Fruit fly (Drosophila melanogaster) whole organism, embryonic: Measurements from ENCODE around the gene Gcna.

Experiments used
- Blimp-1 ChIP-seq: fragments of 200-800 bp; sonication (Bioruptor generic); optimal IDR thresholded peaks from 3 replicates; lab custom pipeline; 2018; ENCODE audit warnings: missing biosample characterization, missing genetic modification characterization, mild to moderate bottlenecking, moderate library complexity, missing genetic modification reagents
- C15 ChIP-seq: fragments of 200-800 bp; sonication (Bioruptor generic); IDR thresholded peaks from 3 replicates; pipeline ENCODE4 v1.3.6; 2022; ENCODE audit warnings: missing biosample characterization, missing genetic modification characterization
- CG10431 ChIP-seq: fragments of 200-800 bp; sonication (Bioruptor generic); optimal IDR thresholded peaks from 3 replicates; lab custom pipeline; 2018; ENCODE audit warnings: missing biosample characterization, mild to moderate bottlenecking, missing genetic modification characterization
- CG11723 ChIP-seq: fragments of 200-800 bp; sonication (Bioruptor generic); optimal IDR thresholded peaks from 2 replicates; lab custom pipeline; 2017; ENCODE audit warnings: missing biosample characterization, mild to moderate bottlenecking, missing genetic modification characterization
- CG1233 ChIP-seq: fragments of 200-800 bp; sonication (Bioruptor generic); optimal IDR thresholded peaks from 4 replicates; lab custom pipeline; 2018; ENCODE audit warnings: missing biosample characterization, mild to moderate bottlenecking, missing genetic modification characterization
- CG12769 ChIP-seq: fragments of 200-800 bp; sonication (Bioruptor generic); optimal IDR thresholded peaks from 2 replicates; lab custom pipeline; 2019; ENCODE audit warnings: missing biosample characterization, mild to moderate bottlenecking, missing genetic modification characterization, moderate library complexity
- CG13123 ChIP-seq: fragments of 200-800 bp; sonication (Bioruptor generic); optimal IDR thresholded peaks from 2 replicates; lab custom pipeline; 2016; ENCODE audit warnings: missing biosample characterization, missing genetic modification characterization
- CG1647 ChIP-seq: fragments of 200-800 bp; sonication (Bioruptor generic); optimal IDR thresholded peaks from 3 replicates; lab custom pipeline; 2016; ENCODE audit warnings: missing biosample characterization, missing genetic modification characterization
- CG16863 ChIP-seq: fragments of 200-800 bp; sonication (Bioruptor generic); optimal IDR thresholded peaks from 3 replicates; lab custom pipeline; 2016; ENCODE audit warnings: missing biosample characterization, missing genetic modification characterization
- CG17186 ChIP-seq: fragments of 200-800 bp; sonication (Bioruptor generic); optimal IDR thresholded peaks from 3 replicates; lab custom pipeline; 2017; ENCODE audit warnings: missing biosample characterization, missing genetic modification reagents, missing genetic modification characterization
- CG17568 ChIP-seq: fragments of 200-800 bp; sonication (Bioruptor generic); optimal IDR thresholded peaks from 2 replicates; lab custom pipeline; 2018; ENCODE audit warnings: missing biosample characterization, mild to moderate bottlenecking, missing genetic modification characterization, moderate library complexity
- CG17912 ChIP-seq: fragments of 200-800 bp; sonication (Bioruptor generic); optimal IDR thresholded peaks from 2 replicates; lab custom pipeline; 2018; ENCODE audit warnings: missing biosample characterization, mild to moderate bottlenecking, missing genetic modification characterization
- CG1792 ChIP-seq: fragments of 200-800 bp; sonication (Bioruptor generic); optimal IDR thresholded peaks from 2 replicates; lab custom pipeline; 2016; ENCODE audit warnings: missing biosample characterization, missing genetic modification characterization
- CG18619 ChIP-seq: fragments of 200-800 bp; sonication (Bioruptor generic); optimal IDR thresholded peaks from 3 replicates; lab custom pipeline; 2017; ENCODE audit warnings: missing biosample characterization, mild to moderate bottlenecking, missing genetic modification characterization
- CG18764 ChIP-seq: fragments of 200-800 bp; sonication (Bioruptor generic); optimal IDR thresholded peaks from 3 replicates; lab custom pipeline; 2016; ENCODE audit warnings: missing biosample characterization, missing genetic modification characterization
- CG2875 ChIP-seq: fragments of 200-800 bp; sonication (Bioruptor generic); optimal IDR thresholded peaks from 2 replicates; lab custom pipeline; 2017; ENCODE audit warnings: missing biosample characterization, mild to moderate bottlenecking, missing genetic modification characterization, missing genetic modification reagents
- CG30431 ChIP-seq: fragments of 200-800 bp; sonication (Bioruptor generic); optimal IDR thresholded peaks from 2 replicates; lab custom pipeline; 2017; ENCODE audit warnings: missing biosample characterization, missing genetic modification characterization
- CG32532 ChIP-seq: fragments of 200-800 bp; sonication (Bioruptor generic); IDR thresholded peaks from 2 replicates; pipeline ENCODE4 v1.3.6; 2022; ENCODE audit warnings: missing biosample characterization, missing genetic modification characterization
- CG4328 ChIP-seq: fragments of 200-800 bp; sonication (Bioruptor generic); optimal IDR thresholded peaks from 3 replicates; lab custom pipeline; 2017; ENCODE audit warnings: missing biosample characterization, missing genetic modification reagents, missing genetic modification characterization
- CG4360 ChIP-seq: fragments of 200-800 bp; sonication (Bioruptor generic); IDR thresholded peaks from 2 replicates; pipeline ENCODE4 v1.3.6; 2022; ENCODE audit warnings: missing biosample characterization, missing genetic modification characterization
- CG6813 ChIP-seq: fragments of 200-800 bp; sonication (Bioruptor generic); optimal IDR thresholded peaks from 2 replicates; lab custom pipeline; 2017; ENCODE audit warnings: missing biosample characterization, missing genetic modification characterization, mild to moderate bottlenecking, moderate library complexity, missing genetic modification reagents
- CG7928 ChIP-seq: fragments of 200-800 bp; sonication (Bioruptor generic); optimal IDR thresholded peaks from 2 replicates; lab custom pipeline; 2017; ENCODE audit warnings: missing biosample characterization, mild to moderate bottlenecking, missing genetic modification characterization
- Camta ChIP-seq: fragments of 200-800 bp; sonication (Bioruptor generic); optimal IDR thresholded peaks from 2 replicates; lab custom pipeline; 2016; ENCODE audit warnings: missing biosample characterization, missing genetic modification characterization
- E2f2 ChIP-seq: fragments of 200-800 bp; sonication (Bioruptor generic); IDR thresholded peaks from 2 replicates; pipeline ENCODE4 v1.3.6; 2022; ENCODE audit warnings: missing biosample characterization, missing genetic modification characterization
- ERR ChIP-seq: fragments of 200-800 bp; sonication (Bioruptor generic); optimal IDR thresholded peaks from 2 replicates; lab custom pipeline; 2016; ENCODE audit warnings: missing biosample characterization, missing genetic modification characterization
- HHEX ChIP-seq: fragments of 200-800 bp; sonication (Bioruptor generic); optimal IDR thresholded peaks from 3 replicates; lab custom pipeline; 2017; ENCODE audit warnings: missing biosample characterization, mild to moderate bottlenecking, missing genetic modification characterization, missing genetic modification reagents
- Hey ChIP-seq: fragments of 200-800 bp; sonication (Bioruptor generic); optimal IDR thresholded peaks from 3 replicates; lab custom pipeline; 2018; ENCODE audit warnings: missing biosample characterization, mild to moderate bottlenecking, missing genetic modification characterization
- HmgZ ChIP-seq: fragments of 200-800 bp; sonication (Bioruptor generic); optimal IDR thresholded peaks from 2 replicates; lab custom pipeline; 2018; ENCODE audit warnings: missing biosample characterization, mild to moderate bottlenecking, missing genetic modification characterization
- Hr78 ChIP-seq, 2 experiments: fragments of 200-800 bp in 1 of 2; fragments of >200 bp in 1 of 2; sonication (Bioruptor generic) in 1 of 2; optimal IDR thresholded peaks; 2 replicates each; lab custom pipeline; 2017 to 2019; ENCODE audit warnings: missing biosample characterization in 2 of 2, missing genetic modification characterization in 2 of 2, mild to moderate bottlenecking in 1 of 2, moderate library complexity in 1 of 2
- PHDP ChIP-seq: fragments of 200-800 bp; sonication (Bioruptor generic); optimal IDR thresholded peaks from 3 replicates; lab custom pipeline; 2018; ENCODE audit warnings: missing biosample characterization, mild to moderate bottlenecking, missing genetic modification characterization, moderate library complexity
- Ptx1 ChIP-seq: fragments of 200-800 bp; sonication (Bioruptor generic); IDR thresholded peaks from 2 replicates; pipeline ENCODE4 v1.3.6; 2022; ENCODE audit warnings: missing biosample characterization, missing genetic modification characterization
- Sin3A ChIP-seq: fragments of >200 bp; optimal IDR thresholded peaks from 2 replicates; lab custom pipeline; 2018
- Sry-δ ChIP-seq: fragments of 200-800 bp; sonication (Bioruptor generic); optimal IDR thresholded peaks from 2 replicates; lab custom pipeline; 2016; ENCODE audit warnings: missing biosample characterization, missing genetic modification characterization
- YL-1 ChIP-seq: fragments of 200-800 bp; sonication (Bioruptor generic); optimal IDR thresholded peaks from 3 replicates; lab custom pipeline; 2017; ENCODE audit warnings: missing biosample characterization, mild to moderate bottlenecking, missing genetic modification characterization
- al ChIP-seq: fragments of 200-800 bp; sonication (Bioruptor generic); IDR thresholded peaks from 2 replicates; pipeline ENCODE4 v1.3.6; 2022; ENCODE audit warnings: missing biosample characterization, missing genetic modification characterization
- bab2 ChIP-seq: fragments of 200-800 bp; sonication (Bioruptor generic); optimal IDR thresholded peaks from 2 replicates; lab custom pipeline; 2016; ENCODE audit warnings: missing biosample characterization, missing genetic modification characterization
- dmrt11E ChIP-seq: fragments of 200-800 bp; sonication (Bioruptor generic); optimal IDR thresholded peaks from 3 replicates; lab custom pipeline; 2018; ENCODE audit warnings: missing biosample characterization, mild to moderate bottlenecking, missing genetic modification characterization, moderate library complexity
- fd64A ChIP-seq: fragments of 200-800 bp; sonication (Bioruptor generic); optimal IDR thresholded peaks from 3 replicates; lab custom pipeline; 2018; ENCODE audit warnings: missing biosample characterization, mild to moderate bottlenecking, missing genetic modification characterization
- ftz-f1 ChIP-seq: fragments of 200-800 bp; sonication (Bioruptor generic); optimal IDR thresholded peaks from 2 replicates; lab custom pipeline; 2016; ENCODE audit warnings: missing biosample characterization, missing genetic modification characterization
- hb ChIP-seq: fragments of 200-800 bp; sonication (Bioruptor generic); IDR thresholded peaks from 3 replicates; pipeline ENCODE4 v1.3.6; 2022; ENCODE audit warnings: missing biosample characterization, missing genetic modification characterization; ENCODE audit not compliant: partially characterized antibody
- hkb ChIP-seq, 2 experiments: fragments of 200-800 bp in 1 of 2; fragments of >200 bp in 1 of 2; sonication (Bioruptor generic) in 1 of 2; IDR thresholded peaks in 1 of 2; optimal IDR thresholded peaks in 1 of 2; 2 replicates each; pipeline versions ENCODE4 v1.3.6 to Lab custom; 2017 to 2022; ENCODE audit warnings: missing biosample characterization in 1 of 2, missing genetic modification characterization in 1 of 2
- kah ChIP-seq: fragments of 200-800 bp; sonication (Bioruptor generic); optimal IDR thresholded peaks from 2 replicates; lab custom pipeline; 2018; ENCODE audit warnings: missing biosample characterization, mild to moderate bottlenecking, missing genetic modification characterization
- lilli ChIP-seq: fragments of 200-800 bp; sonication (Bioruptor generic); optimal IDR thresholded peaks from 3 replicates; lab custom pipeline; 2016; ENCODE audit warnings: missing biosample characterization, missing genetic modification characterization
- lmd ChIP-seq: fragments of 200-800 bp; sonication (Bioruptor generic); IDR thresholded peaks from 2 replicates; pipeline ENCODE4 v1.3.6; 2022; ENCODE audit warnings: missing biosample characterization, missing genetic modification characterization
- mam ChIP-seq: fragments of 200-800 bp; sonication (Bioruptor generic); optimal IDR thresholded peaks from 3 replicates; lab custom pipeline; 2016; ENCODE audit warnings: missing biosample characterization, missing genetic modification characterization
- nmo ChIP-seq: fragments of 200-800 bp; sonication (Bioruptor generic); optimal IDR thresholded peaks from 2 replicates; lab custom pipeline; 2018; ENCODE audit warnings: missing biosample characterization, mild to moderate bottlenecking, missing genetic modification characterization, moderate library complexity
- sens-2 ChIP-seq: fragments of 200-800 bp; sonication (Bioruptor generic); IDR thresholded peaks from 2 replicates; pipeline ENCODE4 v1.3.6; 2022; ENCODE audit warnings: missing biosample characterization, missing genetic modification characterization
- shn ChIP-seq: fragments of 200-800 bp; sonication (Bioruptor generic); optimal IDR thresholded peaks from 3 replicates; lab custom pipeline; 2016; ENCODE audit warnings: missing biosample characterization, missing genetic modification characterization
- sima ChIP-seq: fragments of 200-800 bp; sonication (Bioruptor generic); optimal IDR thresholded peaks from 2 replicates; lab custom pipeline; 2016; ENCODE audit warnings: missing biosample characterization, missing genetic modification characterization
- z ChIP-seq: fragments of 200-800 bp; sonication (Bioruptor generic); IDR thresholded peaks from 3 replicates; pipeline ENCODE4 v1.3.6; 2022; ENCODE audit warnings: missing biosample characterization, missing genetic modification characterization
- zen2 ChIP-seq: fragments of 200-800 bp; sonication (Bioruptor generic); IDR thresholded peaks from 3 replicates; pipeline ENCODE4 v1.3.6; 2022; ENCODE audit warnings: missing biosample characterization, missing genetic modification characterization; ENCODE audit not compliant: partially characterized antibody
- zf30C ChIP-seq: fragments of 200-800 bp; sonication (Bioruptor generic); optimal IDR thresholded peaks from 3 replicates; lab custom pipeline; 2018; ENCODE audit warnings: missing biosample characterization, mild to moderate bottlenecking, missing genetic modification characterization

Gcna gene

DNA sequence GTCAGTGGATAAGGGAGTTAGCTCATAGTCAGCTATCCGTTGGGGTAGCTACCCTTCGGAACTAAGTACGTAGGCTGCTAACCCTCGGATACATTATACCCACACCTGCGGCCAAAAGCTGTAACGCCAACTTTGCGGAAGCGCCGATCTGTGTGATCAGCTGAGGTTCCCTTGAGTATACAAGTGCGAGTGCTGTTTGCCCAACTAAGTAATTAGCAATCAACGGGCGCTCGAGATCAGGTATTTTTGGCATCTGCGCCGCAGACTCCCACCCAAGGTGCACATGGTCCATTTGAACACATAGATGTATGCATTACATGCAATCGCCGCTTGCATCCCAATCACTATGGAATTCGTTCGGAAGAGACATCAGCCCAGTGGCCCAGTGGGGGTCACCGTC is 11.6 kb downstream of the Gcna start (continued):
- TF ChIP-seq Blimp-1 (GFP tag; lab: Kevin White, UChicago) (no peak), CG17568 (GFP tag; lab: Kevin White, UChicago) (peak; percentile 66), CG18619 (GFP tag; lab: Kevin White, UChicago) (peak; percentile 71), CG7928 (peak; percentile 53), Camta (GFP tag; lab: Kevin White, UChicago) (peak; percentile 59), PHDP (tag; lab: Kevin White, UChicago) (peak; percentile 58), E2f2 (GFP tag; lab: Robert Waterston, UW) (peak; percentile 51), Sin3A (no peak), bab2 (GFP tag; lab: Kevin White, UChicago) (peak; percentile 72), kah (GFP tag; lab: Kevin White, UChicago) (no peak), CG30431 (GFP tag; lab: Kevin White, UChicago) (no peak), HmgZ (peak; percentile 84), CG6813 (GFP tag; lab: Kevin White, UChicago) (peak; percentile 92), z (GFP tag; lab: Robert Waterston, UW) (0 out of 3 replicates have a peak, but pooled peaks have one; percentile 41), YL-1 (GFP tag; lab: Kevin White, UChicago) (peak; percentile 36), HHEX (peak; percentile 87), sima (GFP tag; lab: Kevin White, UChicago) (peak; percentile 32), CG18764 (GFP tag; lab: Kevin White, UChicago) (peak; percentile 38), CG2875 (peak; percentile 52), CG1792 (GFP tag; lab: Kevin White, UChicago) (peak; percentile 57), CG12769 (tag; lab: Kevin White, UChicago) (peak; percentile 85), CG16863 (GFP tag; lab: Kevin White, UChicago) (no peak), Hey (peak; percentile 73), CG1233 (GFP tag; lab: Kevin White, UChicago) (peak; percentile 61), lilli (GFP tag; lab: Kevin White, UChicago) (peak; percentile 43), Sry-δ (peak; percentile 28), dmrt11E (no peak), C15 (GFP tag; lab: Robert Waterston, UW) (peak; percentile 71; the same call in 1 of the 3 replicates), hkb (optimal IDR thresholded peaks at IDR 0.05; lab: Kevin White, UChicago) (no peak), hkb (GFP tag; IDR thresholded peaks at IDR 0.05; lab: Robert Waterston, UW) (peak; percentile 89), CG10431 (no peak), CG1647 (peak; percentile 12), CG17912 (GFP tag; lab: Kevin White, UChicago) (no peak), hb (no peak)
- TF ChIP-seq, all 482 proteins: peak for 254

DNA sequence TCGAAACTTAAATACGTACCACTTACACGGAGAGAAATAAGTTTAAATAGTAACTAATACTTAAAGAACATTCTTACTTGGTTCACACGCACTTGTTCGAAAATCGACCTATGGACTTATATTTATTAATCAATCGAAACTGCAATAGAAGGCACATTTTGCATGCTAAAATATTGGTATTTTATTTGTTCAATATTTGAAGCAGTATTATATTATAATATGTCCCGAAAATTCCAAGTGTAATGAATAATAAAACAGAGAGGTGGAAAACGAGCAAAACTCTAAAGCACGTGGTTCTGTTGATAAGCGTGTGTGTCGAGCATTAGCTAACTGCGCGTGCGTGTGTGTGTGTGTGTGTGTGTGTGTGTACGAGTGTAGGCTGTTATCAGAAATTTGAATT is 15.7 kb downstream of the Gcna start:
- TF ChIP-seq sens-2 (GFP tag; lab: Robert Waterston, UW) = peak; percentile 58
- TF ChIP-seq CG4328 (GFP tag; lab: Kevin White, UChicago) = peak; percentile 82
- TF ChIP-seq lmd (GFP tag; lab: Robert Waterston, UW) = peak; percentile 86
- no peak for TF ChIP-seq CG17186 (GFP tag; lab: Kevin White, UChicago)
- TF ChIP-seq fd64A = peak; percentile 56
- peak; percentile 61 for TF ChIP-seq CG13123 (GFP tag; lab: Kevin White, UChicago)
- TF ChIP-seq mam = peak; percentile 85
- TF ChIP-seq ftz-f1 (GFP tag; lab: Kevin White, UChicago) = peak; percentile 62
- TF ChIP-seq CG32532 = peak; percentile 91
- peak; percentile 85 for TF ChIP-seq zf30C
- peak; percentile 82 for TF ChIP-seq Ptx1 (GFP tag; lab: Robert Waterston, UW)
- no peak for TF ChIP-seq CG4360
- TF ChIP-seq C15 (GFP tag; lab: Robert Waterston, UW) = no peak
- peak; percentile 63 for TF ChIP-seq CG11723 (GFP tag; lab: Kevin White, UChicago)
- TF ChIP-seq al (GFP tag; lab: Robert Waterston, UW) = peak; percentile 72
- TF ChIP-seq Hr78 (GFP tag; optimal IDR thresholded peaks at IDR 0.05; lab: Kevin White, UChicago) = peak in 1 of 2 experiments; percentile 58
- no peak for TF ChIP-seq zen2
- TF ChIP-seq shn (GFP tag; lab: Kevin White, UChicago) = peak; percentile 53
- TF ChIP-seq ERR = peak; percentile 73
- peak; percentile 84 for TF ChIP-seq nmo (GFP tag; lab: Kevin White, UChicago)
